Worm (Caenorhabditis elegans) whole organism, L1 larva: ENCODE results near the gene tbx-11.
A peak's percentile ranks its signal among the peaks of the same experiment; 100 is the strongest.

ENCODE experiments used
- C16A3.4 ChIP-seq: fragments of 150-350 bp; optimal IDR thresholded peaks from 2 replicates; lab custom pipeline; 2014; ENCODE audit warnings: missing biosample characterization, missing genetic modification characterization
- aly-2 ChIP-seq: fragments of 150-350 bp; optimal IDR thresholded peaks from 2 replicates; lab custom pipeline; 2014; ENCODE audit warnings: missing biosample characterization, missing genetic modification characterization
- blmp-1 ChIP-seq: fragments of 150-350 bp; optimal IDR thresholded peaks from 2 replicates; lab custom pipeline; 2014; ENCODE audit warnings: missing biosample characterization, missing genetic modification characterization
- ceh-63 ChIP-seq: fragments of 200-800 bp; sonication (Bioruptor generic); optimal IDR thresholded peaks from 2 replicates; lab custom pipeline; 2018; ENCODE audit warnings: mild to moderate bottlenecking, missing genetic modification characterization, missing compliant biosample characterization
- ceh-82 ChIP-seq, 3 experiments: fragments of 150-350 bp in 1 of 3; sonication (generic microtip) in 2 of 3; optimal IDR thresholded peaks; 2 replicates each; lab custom pipeline; 2014 to 2017; ENCODE audit warnings: missing biosample characterization in 3 of 3, missing genetic modification characterization in 3 of 3
- ceh-90 ChIP-seq: sonication (generic microtip); optimal IDR thresholded peaks from 2 replicates; lab custom pipeline; 2016; ENCODE audit warnings: missing genetic modification characterization, missing compliant biosample characterization
- ces-1 ChIP-seq: fragments of 150-350 bp; optimal IDR thresholded peaks from 2 replicates; lab custom pipeline; 2014; ENCODE audit warnings: missing biosample characterization, missing genetic modification reagents, missing genetic modification characterization
- dsc-1 ChIP-seq: sonication (generic microtip); optimal IDR thresholded peaks from 2 replicates; lab custom pipeline; 2016; ENCODE audit warnings: mild to moderate bottlenecking, missing genetic modification characterization, missing compliant biosample characterization
- efl-1 ChIP-seq, 4 experiments: fragments of 150-350 bp; optimal IDR thresholded peaks in 3 of 4; peaks in 1 of 4; 1 replicate in 1 of 4; 2 replicates in 3 of 4; lab custom pipeline; 2014; ENCODE audit warnings: missing biosample characterization in 2 of 4, missing genetic modification characterization in 2 of 4, missing genetic modification reagents in 2 of 4
- efl-3 ChIP-seq: fragments of 200-800 bp; sonication (Bioruptor generic); optimal IDR thresholded peaks from 2 replicates; lab custom pipeline; 2018; ENCODE audit warnings: mild to moderate bottlenecking, missing genetic modification characterization, missing compliant biosample characterization
- fkh-10 ChIP-seq: sonication (generic microtip); optimal IDR thresholded peaks from 2 replicates; lab custom pipeline; 2017; ENCODE audit warnings: missing biosample characterization, missing genetic modification reagents, missing genetic modification characterization
- grh-1 ChIP-seq: fragments of 200-800 bp; sonication (Bioruptor generic); IDR thresholded peaks from 2 replicates; pipeline ENCODE4 v1.3.6; 2022; ENCODE audit warnings: missing genetic modification reagents, missing genetic modification characterization, missing compliant biosample characterization
- hlh-4 ChIP-seq: sonication (generic microtip); optimal IDR thresholded peaks from 2 replicates; lab custom pipeline; 2016; ENCODE audit warnings: mild to moderate bottlenecking, missing genetic modification characterization, missing compliant biosample characterization
- jun-1 ChIP-seq: fragments of 150-350 bp; optimal IDR thresholded peaks from 2 replicates; lab custom pipeline; 2014; ENCODE audit warnings: missing biosample characterization, missing genetic modification reagents, missing genetic modification characterization
- lin-14 ChIP-seq: fragments of 200-800 bp; sonication (Bioruptor generic); optimal IDR thresholded peaks from 2 replicates; lab custom pipeline; 2018; ENCODE audit warnings: mild to moderate bottlenecking, missing genetic modification characterization, moderate library complexity, missing compliant biosample characterization
- lin-15B ChIP-seq: fragments of 150-350 bp; sonication (generic microtip); optimal IDR thresholded peaks from 3 replicates; lab custom pipeline; 2014; ENCODE audit warnings: missing biosample characterization, missing genetic modification characterization
- lin-35 ChIP-seq, 2 experiments: fragments of 150-350 bp; optimal IDR thresholded peaks; 2 replicates each; lab custom pipeline; 2014; ENCODE audit warnings: missing biosample characterization in 2 of 2, missing genetic modification characterization in 2 of 2, missing genetic modification reagents in 2 of 2
- lsy-2 ChIP-seq, 2 experiments: fragments of 150-350 bp; optimal IDR thresholded peaks; 2 replicates each; lab custom pipeline; 2014; ENCODE audit warnings: missing biosample characterization in 2 of 2, missing genetic modification characterization in 2 of 2
- mep-1 ChIP-seq: fragments of 150-350 bp; optimal IDR thresholded peaks from 2 replicates; lab custom pipeline; 2014; ENCODE audit warnings: missing biosample characterization, missing genetic modification characterization
- nhr-11 ChIP-seq: fragments of 150-350 bp; optimal IDR thresholded peaks from 2 replicates; lab custom pipeline; 2014; ENCODE audit warnings: missing biosample characterization, missing genetic modification characterization
- nhr-12 ChIP-seq: sonication (generic microtip); optimal IDR thresholded peaks from 2 replicates; lab custom pipeline; 2017; ENCODE audit warnings: missing biosample characterization, missing genetic modification characterization
- nhr-237 ChIP-seq: fragments of 150-350 bp; optimal IDR thresholded peaks from 2 replicates; lab custom pipeline; 2014; ENCODE audit warnings: missing biosample characterization, missing genetic modification characterization
- nhr-47 ChIP-seq: sonication (generic microtip); optimal IDR thresholded peaks from 2 replicates; lab custom pipeline; 2016; ENCODE audit warnings: mild to moderate bottlenecking, missing genetic modification characterization, moderate library complexity, missing compliant biosample characterization
- nhr-71 ChIP-seq: sonication (generic microtip); optimal IDR thresholded peaks from 2 replicates; lab custom pipeline; 2016; ENCODE audit warnings: mild to moderate bottlenecking, missing genetic modification characterization, moderate library complexity, missing compliant biosample characterization
- nhr-77 ChIP-seq: fragments of 150-350 bp; optimal IDR thresholded peaks from 2 replicates; lab custom pipeline; 2014; ENCODE audit warnings: missing biosample characterization, missing genetic modification characterization
- nhr-85 ChIP-seq: sonication (generic microtip); peaks from one replicate; lab custom pipeline; 2016; ENCODE audit warnings: missing genetic modification characterization, inconsistent platforms, missing compliant biosample characterization
- skn-1 ChIP-seq: fragments of 150-350 bp; optimal IDR thresholded peaks from 2 replicates; lab custom pipeline; 2014; ENCODE audit warnings: missing biosample characterization, missing genetic modification characterization
- snu-23 ChIP-seq: sonication (generic microtip); optimal IDR thresholded peaks from 2 replicates; lab custom pipeline; 2016; ENCODE audit warnings: missing genetic modification characterization, missing compliant biosample characterization
- sox-4 ChIP-seq: sonication (generic microtip); optimal IDR thresholded peaks from 2 replicates; lab custom pipeline; 2016; ENCODE audit warnings: missing genetic modification characterization, missing compliant biosample characterization
- swsn-7 ChIP-seq: sonication (generic microtip); optimal IDR thresholded peaks from 2 replicates; lab custom pipeline; 2016; ENCODE audit warnings: missing genetic modification characterization, missing compliant biosample characterization
- tbx-2 ChIP-seq: sonication (generic microtip); optimal IDR thresholded peaks from 2 replicates; lab custom pipeline; 2016; ENCODE audit warnings: missing genetic modification characterization, missing compliant biosample characterization
- unc-130 ChIP-seq: fragments of 150-350 bp; optimal IDR thresholded peaks from 2 replicates; lab custom pipeline; 2017; ENCODE audit warnings: missing biosample characterization, missing genetic modification characterization, inconsistent platforms
- unc-30 ChIP-seq: sonication (generic microtip); optimal IDR thresholded peaks from 2 replicates; lab custom pipeline; 2017; ENCODE audit warnings: missing biosample characterization, missing genetic modification characterization
- unc-62 ChIP-seq: fragments of 150-350 bp; optimal IDR thresholded peaks from 2 replicates; lab custom pipeline; 2014; ENCODE audit warnings: missing biosample characterization, missing genetic modification reagents, missing genetic modification characterization
- unc-86 ChIP-seq: sonication (generic microtip); optimal IDR thresholded peaks from 2 replicates; lab custom pipeline; 2016; ENCODE audit warnings: missing genetic modification characterization, missing compliant biosample characterization
- zag-1 ChIP-seq: fragments of 150-350 bp; optimal IDR thresholded peaks from 2 replicates; lab custom pipeline; 2014; ENCODE audit warnings: missing biosample characterization, missing genetic modification characterization
- ztf-11 ChIP-seq, 2 experiments: sonication (generic microtip); optimal IDR thresholded peaks; 2 replicates each; lab custom pipeline; 2016 to 2017; ENCODE audit warnings: missing genetic modification characterization in 2 of 2, missing biosample characterization in 1 of 2, missing compliant biosample characterization in 1 of 2

Gene tbx-11

DNA sequence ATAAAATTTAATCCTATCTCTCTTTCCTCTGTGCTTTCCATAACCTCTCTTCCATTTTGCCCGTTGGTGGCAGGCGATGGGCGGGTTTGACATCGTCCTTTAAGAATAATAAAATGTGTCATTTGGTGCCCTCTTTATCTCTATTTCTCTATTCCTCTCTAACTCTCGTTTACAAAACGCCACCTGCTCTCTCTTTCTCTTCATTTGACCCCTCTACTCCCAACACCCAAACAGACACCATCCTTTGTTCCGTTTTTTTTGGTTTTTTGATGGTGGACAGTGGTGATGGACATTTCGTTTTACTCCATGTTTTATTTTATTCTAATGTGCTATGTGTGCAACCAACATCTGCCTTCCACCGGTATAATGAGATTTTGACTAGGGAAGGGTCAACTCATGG lies 32.1 kb upstream of the tbx-11 start (continued):
- TF ChIP-seq lin-15B (tag; lab: Kevin White, UChicago) (no peak), snu-23 (GFP tag; lab: Kevin White, UChicago) (peak; percentile 29), swsn-7 (tag; lab: Kevin White, UChicago) (peak; percentile 16), nhr-71 (tag; lab: Kevin White, UChicago) (peak; percentile 32), tbx-2 (tag; lab: Kevin White, UChicago) (no peak), C16A3.4 (no peak), ztf-11 (tag; optimal IDR thresholded peaks at IDR 0.05; lab: Kevin White, UChicago) (peak in 1 of 2 experiments; percentile 7), unc-130 (tag; lab: Kevin White, UChicago) (no peak), efl-1 (optimal IDR thresholded peaks at IDR 0.05; lab: Kevin White, UChicago) (peak; percentile 9 to 20), efl-1 (GFP tag; optimal IDR thresholded peaks at IDR 0.05 in 1 of 2; lab: Kevin White, UChicago) (peak in 1 of 2 experiments; percentile 65), nhr-237 (tag; lab: Kevin White, UChicago) (no peak), ceh-82 (tag; optimal IDR thresholded peaks at IDR 0.05; lab: Kevin White, UChicago) (no peak), efl-3 (no peak), unc-86 (tag; lab: Kevin White, UChicago) (peak; percentile 25), aly-2 (tag; lab: Kevin White, UChicago) (no peak), grh-1 (no peak), nhr-77 (no peak), blmp-1 (tag; lab: Kevin White, UChicago) (peak; percentile 2), sox-4 (no peak), unc-30 (tag; lab: Kevin White, UChicago) (no peak), lin-35 (GFP tag; optimal IDR thresholded peaks at IDR 0.05; lab: Kevin White, UChicago) (no peak), jun-1 (tag; lab: Kevin White, UChicago) (no peak)

DNA sequence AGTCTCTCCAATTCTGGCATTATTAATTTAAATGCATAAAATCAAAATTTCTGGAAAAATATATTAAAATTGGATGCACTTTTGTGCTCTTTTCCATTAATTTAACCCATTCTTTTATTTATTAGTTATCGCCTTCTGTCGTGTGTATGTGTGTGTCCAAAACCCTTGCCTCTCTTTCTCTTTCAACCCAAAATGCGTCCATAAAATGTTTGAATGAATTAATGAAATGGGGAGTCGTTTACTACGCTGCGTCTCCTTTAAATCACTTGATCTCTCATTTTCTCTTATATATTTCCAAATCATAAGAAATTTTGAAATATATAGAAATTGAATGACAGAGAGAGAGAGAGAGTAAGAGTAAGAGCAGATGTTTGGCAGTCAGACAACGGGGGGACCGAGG lies 31.2 kb upstream of the tbx-11 start:
- TF ChIP-seq nhr-12 (tag; lab: Kevin White, UChicago) (no peak), ceh-82 (tag; optimal IDR thresholded peaks at IDR 0.05; lab: Kevin White, UChicago) (no peak), dsc-1 (tag; lab: Kevin White, UChicago) (peak; percentile 12), nhr-71 (tag; lab: Kevin White, UChicago) (peak; percentile 19), blmp-1 (tag; lab: Kevin White, UChicago) (peak; percentile 14), nhr-85 (tag; lab: Kevin White, UChicago) (peak; percentile 27), mep-1 (tag; lab: Kevin White, UChicago) (peak; percentile 44), lsy-2 (tag; optimal IDR thresholded peaks at IDR 0.05; lab: Kevin White, UChicago) (peak in 1 of 2 experiments; percentile 14), skn-1 (tag; lab: Kevin White, UChicago) (peak; percentile 44), ces-1 (GFP tag; lab: Kevin White, UChicago) (no peak), nhr-47 (tag; lab: Kevin White, UChicago) (peak; percentile 14), lin-14 (peak; percentile 50), unc-86 (tag; lab: Kevin White, UChicago) (peak; percentile 12)

DNA sequence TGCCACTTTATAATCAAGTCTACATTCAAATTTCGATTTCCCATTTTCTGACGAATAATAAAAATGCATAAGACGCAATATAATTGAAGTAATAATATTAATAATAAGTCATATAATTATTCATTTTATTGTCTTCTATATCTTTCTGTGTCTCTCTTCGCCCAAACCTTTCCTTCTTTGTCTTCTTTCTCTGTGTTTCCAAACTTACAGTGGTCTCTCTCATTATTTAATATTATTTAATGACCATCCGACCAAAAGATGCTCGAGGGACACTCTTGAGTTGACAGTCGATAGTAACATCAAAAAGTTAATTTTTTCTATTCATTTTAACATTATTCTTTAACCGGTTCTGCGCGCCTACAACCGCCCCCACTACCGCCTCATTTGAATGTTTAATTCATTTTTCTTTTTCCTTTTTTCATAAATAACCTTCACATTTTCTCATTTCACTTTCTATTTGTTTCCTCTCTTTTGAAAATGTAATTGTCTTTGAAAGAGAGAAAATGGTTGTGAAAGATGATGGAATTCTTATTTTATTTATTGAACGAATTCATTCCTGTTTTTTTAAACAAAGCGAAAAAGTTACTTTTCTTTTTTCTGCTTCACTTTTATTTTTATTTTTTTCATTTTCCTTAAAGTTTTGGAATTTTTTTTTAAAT lies 27.0 kb upstream of the tbx-11 start:
- TF ChIP-seq hlh-4 (tag; lab: Kevin White, UChicago) (no peak), lin-14 (peak; percentile 29), nhr-85 (tag; lab: Kevin White, UChicago) (peak; percentile 63), fkh-10 (no peak), blmp-1 (tag; lab: Kevin White, UChicago) (peak; percentile 85)

DNA sequence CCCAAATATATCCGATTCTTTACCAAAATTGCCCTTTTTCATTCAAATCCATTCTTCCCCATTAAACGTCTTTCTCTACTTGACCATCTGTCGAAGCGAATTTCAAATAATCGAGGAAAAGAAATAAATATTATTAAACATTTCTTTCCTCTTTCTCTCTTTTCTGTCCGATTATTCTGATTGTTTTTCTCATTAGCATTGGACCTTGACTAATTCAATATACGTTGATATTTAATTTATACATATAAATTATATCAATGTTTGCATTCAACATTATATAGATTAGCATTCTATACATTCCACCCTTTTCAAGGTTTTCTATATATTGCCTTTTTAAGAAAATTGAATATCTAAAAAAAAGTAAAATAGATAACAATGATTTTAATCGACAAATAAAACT lies 26.2 kb upstream of the tbx-11 start:
- TF ChIP-seq zag-1 (tag; lab: Kevin White, UChicago) (no peak), unc-62 (GFP tag; lab: Kevin White, UChicago) (no peak), ceh-90 (tag; lab: Kevin White, UChicago) (no peak), nhr-11 (tag; lab: Kevin White, UChicago) (no peak), ceh-63 (GFP tag; lab: Kevin White, UChicago) (no peak)
